Fruit fly (Drosophila melanogaster): ENCODE results near the gene PGRP-SB1.
A peak's percentile ranks its signal among the peaks of the same experiment; 100 is the strongest.

PGRP-SB1 gene

dm6 chr3L:16697069-16697468 is 30.7 kb downstream of the PGRP-SB1 start (continued):
- TF ChIP-seq gt (GFP tag; IDR thresholded peaks at IDR 0.05) = no peak
- TF ChIP-seq CG3065 (GFP tag; optimal IDR thresholded peaks at IDR 0.05) = no peak
- TF ChIP-seq chinmo (GFP tag; IDR thresholded peaks at IDR 0.05; ENCODE audit: partially characterized antibody) = no peak
- TF ChIP-seq trem (tag; optimal IDR thresholded peaks at IDR 0.05) = peak; percentile 6
- TF ChIP-seq maf-S (GFP tag; optimal IDR thresholded peaks at IDR 0.05) = no peak
- no peak for TF ChIP-seq chif (GFP tag; optimal IDR thresholded peaks at IDR 0.05)
- no peak for TF ChIP-seq Doc3 (GFP tag; IDR thresholded peaks at IDR 0.05; ENCODE audit: partially characterized antibody)
- no peak for TF ChIP-seq pb (GFP tag; optimal IDR thresholded peaks at IDR 0.05)
- TF ChIP-seq NC2β (GFP tag; optimal IDR thresholded peaks at IDR 0.05) = no peak
- TF ChIP-seq prd (optimal IDR thresholded peaks at IDR 0.05) = no peak
- TF ChIP-seq prd (GFP tag; IDR thresholded peaks at IDR 0.05) = peak; percentile 52; the same call in 1 of the 3 replicates
- TF ChIP-seq row (GFP tag; IDR thresholded peaks at IDR 0.05) = peak; percentile 72
- TF ChIP-seq HLHmδ (GFP tag; optimal IDR thresholded peaks at IDR 0.05) = no peak
- TF ChIP-seq dmrt99B (tag; optimal IDR thresholded peaks at IDR 0.05) = peak; percentile 71
- no peak for TF ChIP-seq sens (GFP tag)
- TF ChIP-seq CG13424 (tag; optimal IDR thresholded peaks at IDR 0.05) = peak; percentile 39
- TF ChIP-seq CG12769 (tag; optimal IDR thresholded peaks at IDR 0.05) = no peak
- TF ChIP-seq NfI (GFP tag; optimal IDR thresholded peaks at IDR 0.05) = no peak
- TF ChIP-seq CG33557 (GFP tag; optimal IDR thresholded peaks at IDR 0.05) = no peak
- TF ChIP-seq Drgx (GFP tag; IDR thresholded peaks at IDR 0.05) = peak; percentile 58
- no peak for TF ChIP-seq CG8765 (GFP tag; IDR thresholded peaks at IDR 0.05)
- no peak for TF ChIP-seq slp2 (GFP tag; optimal IDR thresholded peaks at IDR 0.05)
- TF ChIP-seq dimm (GFP tag; IDR thresholded peaks at IDR 0.05) = no peak
- no peak for TF ChIP-seq odd (GFP tag; optimal IDR thresholded peaks at IDR 0.05)
- TF ChIP-seq fd96Cb (tag; optimal IDR thresholded peaks at IDR 0.05) = peak; percentile 57
- TF ChIP-seq Xbp1 (GFP tag; optimal IDR thresholded peaks at IDR 0.05) = peak; percentile 34
- TF ChIP-seq trh (GFP tag; optimal IDR thresholded peaks at IDR 0.05) = no peak
- TF ChIP-seq CG7372 (GFP tag; IDR thresholded peaks at IDR 0.05) = no peak
- TF ChIP-seq CG4404 (GFP tag; IDR thresholded peaks at IDR 0.05) = no peak
- TF ChIP-seq ham (GFP tag; IDR thresholded peaks at IDR 0.05) = no peak
- no peak for TF ChIP-seq psq (GFP tag; optimal IDR thresholded peaks at IDR 0.05)
- TF ChIP-seq ac (GFP tag; optimal IDR thresholded peaks at IDR 0.05) = no peak
- TF ChIP-seq sd (tag; optimal IDR thresholded peaks at IDR 0.05) = no peak
- TF ChIP-seq CG3838 (GFP tag; optimal IDR thresholded peaks at IDR 0.05) = no peak
- TF ChIP-seq nerfin-1 (tag; optimal IDR thresholded peaks at IDR 0.05) = no peak
- no peak for TF ChIP-seq CG17612 (GFP tag; IDR thresholded peaks at IDR 0.05)
- peak; percentile 7 for TF ChIP-seq CG9437 (GFP tag; optimal IDR thresholded peaks at IDR 0.05)
- peak; percentile 35; the same call in 1 of the 3 replicates for TF ChIP-seq ase (GFP tag; IDR thresholded peaks at IDR 0.05)
- peak; percentile 53 for TF ChIP-seq CG7839 (tag; optimal IDR thresholded peaks at IDR 0.05)
- TF ChIP-seq CG17361 (GFP tag; IDR thresholded peaks at IDR 0.05) = peak; percentile 67; the same call in 2 of the 3 replicates
- no peak for TF ChIP-seq CG6791 (GFP tag; IDR thresholded peaks at IDR 0.05; ENCODE audit: partially characterized antibody)
- no peak for TF ChIP-seq Hmr (GFP tag; optimal IDR thresholded peaks at IDR 0.05)
- TF ChIP-seq sr (GFP tag; IDR thresholded peaks at IDR 0.05) = no peak
- no peak for TF ChIP-seq CG17328 (GFP tag; IDR thresholded peaks at IDR 0.05)
- TF ChIP-seq B-H1 (GFP tag; IDR thresholded peaks at IDR 0.05) = 0 out of 3 replicates have a peak, but pooled peaks have one; percentile 28
- TF ChIP-seq Dad (GFP tag; optimal IDR thresholded peaks at IDR 0.05) = no peak
- no peak for TF ChIP-seq sug (tag; optimal IDR thresholded peaks at IDR 0.05)
- TF ChIP-seq kay (GFP tag; optimal IDR thresholded peaks at IDR 0.05) = no peak
- no peak; the same call in 1 of the 2 replicates for TF ChIP-seq CG6272 (GFP tag; IDR thresholded peaks at IDR 0.05)
- TF ChIP-seq ATbp (GFP tag; optimal IDR thresholded peaks at IDR 0.05) = no peak
- TF ChIP-seq nerfin-2 (GFP tag; IDR thresholded peaks at IDR 0.05; ENCODE audit: partially characterized antibody) = no peak
- no peak for TF ChIP-seq CG31388 (GFP tag; optimal IDR thresholded peaks at IDR 0.05)
- TF ChIP-seq yki (optimal IDR thresholded peaks at IDR 0.05) = no peak

All from whole organism, embryonic.